Worm (Caenorhabditis elegans): ENCODE results near the gene K02F3.12.

DNA sequence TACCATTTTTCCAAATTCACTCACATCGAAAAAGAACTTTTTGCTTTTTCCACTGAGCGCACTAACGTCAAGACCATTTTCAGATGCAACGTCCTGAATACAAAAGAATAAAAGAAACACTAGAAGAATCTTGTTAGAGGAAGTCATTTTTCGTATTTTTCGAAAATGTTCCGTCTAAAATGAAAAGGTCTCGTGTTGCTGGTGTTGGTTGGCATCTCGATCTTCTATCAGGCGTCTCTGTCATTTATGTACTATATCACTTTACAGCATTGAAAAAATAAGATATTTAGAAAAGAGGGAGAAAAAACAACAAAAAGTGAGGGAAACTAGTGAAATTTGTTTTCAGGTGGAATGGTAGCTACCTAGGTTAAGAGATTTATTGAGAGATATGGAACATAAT lies 15.2 kb upstream of the K02F3.12 start, which contains the start of gene K02F3.9:
- TF ChIP-seq fkh-8 (tag; optimal IDR thresholded peaks at IDR 0.05), result no peak
- no peak for TF ChIP-seq unc-62 (GFP tag; optimal IDR thresholded peaks at IDR 0.05)
- no peak for TF ChIP-seq alr-1 (tag; optimal IDR thresholded peaks at IDR 0.05; ENCODE audit: borderline replicate concordance)
- no peak for TF ChIP-seq nhr-237 (tag; optimal IDR thresholded peaks at IDR 0.05)
- no peak for TF ChIP-seq unc-86 (tag; optimal IDR thresholded peaks at IDR 0.05)
